Worm (Caenorhabditis elegans): ENCODE data around the gene bath-33.
"Not testable (repeated sequence)": the region's sequence is repeated elsewhere in the genome, so short reads cannot be mapped to it uniquely, and the experiment has no call there.

bath-33 gene

DNA sequence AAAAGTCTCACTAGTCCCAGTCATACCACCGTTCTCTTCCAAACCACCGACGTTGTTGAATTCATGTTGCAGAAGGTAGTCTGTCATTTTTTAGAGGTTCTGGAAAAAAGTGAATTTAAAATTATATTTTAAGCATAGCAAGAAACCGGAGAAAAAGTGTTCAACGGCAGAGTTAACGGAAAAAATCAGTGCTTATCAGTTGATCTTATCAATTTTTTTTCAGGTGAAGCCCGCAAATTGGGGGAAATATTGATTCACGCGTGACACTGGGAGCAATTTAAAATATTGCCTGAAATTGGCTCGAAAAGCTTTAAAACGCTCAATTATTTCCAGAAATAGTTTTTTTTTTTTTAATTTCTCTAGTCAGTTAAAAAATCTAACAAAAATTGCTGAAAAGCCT, 26.1 kb downstream of the bath-33 start, which contains the start of gene math-38:
Gene math-38 (minus strand): TSS at position 101 of the 400 bp plus-strand sequence.
- TF ChIP-seq unc-62 (GFP tag; optimal IDR thresholded peaks at IDR 0.05), result no peak

DNA sequence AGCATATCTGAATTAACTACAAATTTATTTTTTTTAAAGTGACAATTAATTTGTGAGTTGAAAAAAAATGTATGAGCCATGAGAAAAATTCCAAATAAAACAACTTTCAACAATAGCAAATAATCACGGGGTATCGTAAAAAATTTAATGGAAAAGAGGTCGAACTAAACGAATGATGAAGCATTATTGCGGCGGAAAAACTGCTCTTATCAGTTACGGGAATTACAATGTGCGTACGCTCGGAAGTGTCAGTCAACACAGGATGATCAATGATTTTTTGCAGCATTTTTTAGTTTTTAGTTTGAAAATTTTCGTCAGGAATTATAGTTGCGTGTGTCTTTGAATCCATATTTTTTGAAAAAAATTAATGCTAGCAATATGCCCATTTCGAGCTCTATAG, 29.2 kb downstream of the bath-33 start:
- TF ChIP-seq unc-62 (GFP tag; optimal IDR thresholded peaks at IDR 0.05), result no peak

DNA sequence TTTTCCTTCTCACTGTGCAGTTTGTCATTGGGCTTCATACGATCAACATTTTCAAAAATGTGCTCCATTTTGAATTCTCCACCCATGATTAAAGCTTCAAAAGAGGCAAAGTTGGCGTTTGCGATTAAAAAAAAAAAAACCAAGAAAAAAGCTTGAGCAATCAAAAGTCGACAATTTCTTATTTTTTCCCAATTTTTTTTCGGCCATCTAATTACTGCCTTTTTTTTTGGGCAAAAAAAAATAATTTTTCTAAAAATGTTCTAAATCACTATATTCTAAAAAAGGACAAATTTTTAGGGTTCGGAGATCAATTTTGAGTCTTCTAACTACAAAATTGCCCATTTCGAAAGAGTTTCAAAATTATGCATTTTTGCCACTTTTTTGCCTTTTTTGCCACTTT, 29.9 kb downstream of the bath-33 start, which contains the start of gene K05F6.10:
Gene K05F6.10 (minus strand): TSS at position 101 of the 400 bp plus-strand sequence.
- TF ChIP-seq unc-62 (GFP tag; optimal IDR thresholded peaks at IDR 0.05), result no peak

ce11 chrII:1571032-1571431, 34.9 kb downstream of the bath-33 start, which contains the start of gene fbxb-46:
fbxb-46 (minus strand) TSS chrII:1571132.
- no peak for TF ChIP-seq unc-62 (GFP tag; optimal IDR thresholded peaks at IDR 0.05)

ce11 chrII:1568214-1568613, 37.8 kb downstream of the bath-33 start, which contains the start of gene fbxb-49:
fbxb-49 (plus strand) TSS chrII:1568514.
- TF ChIP-seq unc-62 (GFP tag; optimal IDR thresholded peaks at IDR 0.05), result no peak

- no peak for TF ChIP-seq unc-62 (GFP tag; optimal IDR thresholded peaks at IDR 0.05)
Observed at ce11 chrII:1567646-1568045, 38.3 kb downstream of the bath-33 start, which contains the start of gene K05F6.8. K05F6.8 (minus strand) TSS chrII:1567746.

- no peak for TF ChIP-seq unc-62 (GFP tag; optimal IDR thresholded peaks at IDR 0.05)
Observed at ce11 chrII:1561863-1562262, 44.1 kb downstream of the bath-33 start, which contains the start of gene K05F6.14. K05F6.14 (plus strand) TSS chrII:1562163.

DNA sequence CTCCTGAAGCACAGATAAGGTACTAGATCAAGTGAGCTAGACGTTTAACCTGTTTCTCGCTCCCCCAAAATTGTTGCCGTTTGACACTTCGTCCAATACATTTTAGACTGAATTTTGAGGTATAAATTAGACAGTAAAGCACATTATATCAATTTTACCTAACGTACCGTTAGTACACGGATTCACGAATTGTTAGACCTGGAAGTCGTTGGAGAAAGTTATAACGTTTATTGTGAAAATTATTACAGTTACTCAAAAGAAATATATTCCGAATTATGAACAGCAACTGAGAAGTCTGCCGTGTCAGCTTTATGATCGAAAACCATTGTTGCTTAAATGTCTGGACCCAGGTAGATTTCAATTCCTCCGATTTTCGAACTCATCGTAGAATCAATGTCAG, 45.1 kb downstream of the bath-33 start:
- TF ChIP-seq unc-62 (GFP tag; optimal IDR thresholded peaks at IDR 0.05), result no peak

DNA sequence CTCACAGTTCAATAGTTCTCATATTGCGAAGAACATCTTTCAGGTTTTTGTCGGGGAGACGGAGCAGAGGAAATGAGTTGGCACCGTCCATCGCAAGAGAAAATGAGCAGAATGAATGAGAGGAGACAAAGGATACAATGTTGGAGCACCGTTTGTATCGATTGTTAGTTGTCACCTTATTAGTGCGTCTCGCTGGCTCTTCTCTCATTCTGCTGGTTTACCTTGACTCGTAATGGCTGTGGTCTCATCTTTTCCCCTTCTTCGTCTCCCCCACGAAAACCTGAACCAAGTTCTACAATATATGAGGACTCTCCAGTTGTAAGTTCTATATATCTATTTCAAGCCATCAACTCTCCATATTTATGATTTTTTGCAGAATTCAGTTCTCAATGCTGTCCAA, 49.8 kb downstream of the bath-33 start, which contains the start of the genes fbxb-54 and fbxb-50:
Gene fbxb-54 (minus strand): TSS at position 101 of the 400 bp plus-strand sequence.
Gene fbxb-50 (plus strand): TSS at position 227 of the 400 bp plus-strand sequence.
- not testable (repeated sequence) for TF ChIP-seq unc-62 (GFP tag; optimal IDR thresholded peaks at IDR 0.05)
